Worm (Caenorhabditis elegans) whole organism, L2 larva: Measurements from ENCODE around the gene lipl-8.

Experiments used
- C34F6.9 ChIP-seq: fragments of 150-350 bp; optimal IDR thresholded peaks from 2 replicates; lab custom pipeline; 2014; ENCODE audit warnings: missing biosample characterization, missing genetic modification characterization
- Y55F3AM.14 ChIP-seq: fragments of 200-800 bp; sonication (Bioruptor generic); optimal IDR thresholded peaks from 2 replicates; lab custom pipeline; 2018; ENCODE audit warnings: mild to moderate bottlenecking, missing genetic modification characterization, missing compliant biosample characterization
- ZK546.5 ChIP-seq: sonication (generic microtip); optimal IDR thresholded peaks from 2 replicates; lab custom pipeline; 2017; ENCODE audit warnings: missing biosample characterization, missing genetic modification characterization
- aly-2 ChIP-seq: fragments of 150-350 bp; optimal IDR thresholded peaks from 2 replicates; lab custom pipeline; 2014; ENCODE audit warnings: missing biosample characterization, missing genetic modification characterization
- ama-1 ChIP-seq: fragments of 150-350 bp; optimal IDR thresholded peaks from 2 replicates; lab custom pipeline; 2018; ENCODE audit warnings: inconsistent platforms
- blmp-1 ChIP-seq: sonication (generic microtip); optimal IDR thresholded peaks from 2 replicates; lab custom pipeline; 2017; ENCODE audit warnings: missing genetic modification characterization, mild to moderate bottlenecking, missing compliant biosample characterization, antibody characterized with exemption, moderate library complexity; ENCODE audit not compliant: insufficient read depth
- ceh-82 ChIP-seq: fragments of 150-350 bp; optimal IDR thresholded peaks from 2 replicates; lab custom pipeline; 2014; ENCODE audit warnings: missing biosample characterization, missing genetic modification characterization
- dmd-4 ChIP-seq: sonication (generic microtip); optimal IDR thresholded peaks from 2 replicates; lab custom pipeline; 2017; ENCODE audit warnings: missing biosample characterization, missing genetic modification characterization
- egl-27 ChIP-seq: sonication (generic microtip); optimal IDR thresholded peaks from 3 replicates; lab custom pipeline; 2017; ENCODE audit warnings: missing biosample characterization, missing genetic modification reagents, missing genetic modification characterization
- elt-1 ChIP-seq: fragments of 150-350 bp; optimal IDR thresholded peaks from 2 replicates; lab custom pipeline; 2014; ENCODE audit warnings: missing biosample characterization, missing genetic modification characterization
- elt-3 ChIP-seq: sonication (generic microtip); optimal IDR thresholded peaks from 2 replicates; lab custom pipeline; 2017; ENCODE audit warnings: missing biosample characterization, missing genetic modification characterization
- fos-1 ChIP-seq: fragments of 150-350 bp; optimal IDR thresholded peaks from 2 replicates; lab custom pipeline; 2014; ENCODE audit warnings: missing biosample characterization, missing genetic modification characterization
- lin-11 ChIP-seq: fragments of 150-350 bp; sonication (generic microtip); optimal IDR thresholded peaks from 2 replicates; lab custom pipeline; 2014; ENCODE audit warnings: missing biosample characterization, missing genetic modification characterization, inconsistent platforms, mixed read lengths
- lin-13 ChIP-seq: fragments of 150-350 bp; optimal IDR thresholded peaks from 2 replicates; lab custom pipeline; 2014; ENCODE audit warnings: missing biosample characterization, missing genetic modification reagents, missing genetic modification characterization
- lin-39 ChIP-seq: fragments of 150-350 bp; optimal IDR thresholded peaks from 2 replicates; lab custom pipeline; 2014; ENCODE audit warnings: missing biosample characterization, missing genetic modification reagents, missing genetic modification characterization
- lsy-2 ChIP-seq, 2 experiments: fragments of 150-350 bp in 1 of 2; sonication (generic microtip) in 1 of 2; optimal IDR thresholded peaks; 2 replicates each; lab custom pipeline; 2014 to 2017; ENCODE audit warnings: missing biosample characterization in 2 of 2, missing genetic modification characterization in 2 of 2
- mab-5 ChIP-seq: fragments of 150-350 bp; optimal IDR thresholded peaks from 2 replicates; lab custom pipeline; 2014; ENCODE audit warnings: missing biosample characterization, missing genetic modification characterization
- mbf-1 ChIP-seq: sonication (generic microtip); optimal IDR thresholded peaks from 2 replicates; lab custom pipeline; 2017; ENCODE audit warnings: missing biosample characterization, missing genetic modification characterization
- mdl-1 ChIP-seq, 2 experiments: fragments of 150-350 bp in 1 of 2; sonication (generic microtip) in 1 of 2; optimal IDR thresholded peaks; 2 replicates each; lab custom pipeline; 2017; ENCODE audit warnings: missing biosample characterization in 2 of 2, missing genetic modification characterization in 2 of 2
- nhr-10 ChIP-seq: sonication (generic microtip); optimal IDR thresholded peaks from 2 replicates; lab custom pipeline; 2017; ENCODE audit warnings: missing biosample characterization, missing genetic modification characterization
- nhr-11 ChIP-seq: fragments of 150-350 bp; optimal IDR thresholded peaks from 2 replicates; lab custom pipeline; 2014; ENCODE audit warnings: missing biosample characterization, missing genetic modification characterization
- nhr-129 ChIP-seq: fragments of 150-350 bp; optimal IDR thresholded peaks from 2 replicates; lab custom pipeline; 2014; ENCODE audit warnings: missing biosample characterization, missing genetic modification characterization
- nhr-21 ChIP-seq: fragments of 150-350 bp; optimal IDR thresholded peaks from 2 replicates; lab custom pipeline; 2014; ENCODE audit warnings: missing biosample characterization, missing genetic modification characterization
- nhr-23 ChIP-seq: fragments of 150-350 bp; optimal IDR thresholded peaks from 2 replicates; lab custom pipeline; 2014; ENCODE audit warnings: missing biosample characterization, missing genetic modification reagents, missing genetic modification characterization
- nhr-237 ChIP-seq: fragments of 150-350 bp; optimal IDR thresholded peaks from 2 replicates; lab custom pipeline; 2014; ENCODE audit warnings: missing biosample characterization, missing genetic modification characterization
- nhr-25 ChIP-seq: fragments of 150-350 bp; sonication (generic microtip); optimal IDR thresholded peaks from 3 replicates; lab custom pipeline; 2014; ENCODE audit warnings: missing biosample characterization, missing genetic modification characterization
- nhr-6 ChIP-seq: fragments of 150-350 bp; optimal IDR thresholded peaks from 2 replicates; lab custom pipeline; 2014; ENCODE audit warnings: missing biosample characterization, missing genetic modification characterization
- nhr-77 ChIP-seq: fragments of 150-350 bp; optimal IDR thresholded peaks from 2 replicates; lab custom pipeline; 2014; ENCODE audit warnings: missing biosample characterization, missing genetic modification characterization
- peb-1 ChIP-seq: fragments of 150-350 bp; optimal IDR thresholded peaks from 2 replicates; lab custom pipeline; 2014; ENCODE audit warnings: missing biosample characterization, missing genetic modification characterization
- sem-4 ChIP-seq: fragments of 150-350 bp; optimal IDR thresholded peaks from 2 replicates; lab custom pipeline; 2014; ENCODE audit warnings: missing biosample characterization, missing genetic modification reagents, missing genetic modification characterization
- skn-1 ChIP-seq: sonication (generic microtip); optimal IDR thresholded peaks from 2 replicates; lab custom pipeline; 2017; ENCODE audit warnings: missing biosample characterization, missing genetic modification characterization
- sma-3 ChIP-seq: sonication (generic microtip); optimal IDR thresholded peaks from 2 replicates; lab custom pipeline; 2016; ENCODE audit warnings: missing genetic modification reagents, missing genetic modification characterization, missing compliant biosample characterization
- sma-9 ChIP-seq, 2 experiments: fragments of 150-350 bp in 1 of 2; sonication (generic microtip) in 1 of 2; optimal IDR thresholded peaks; 2 replicates each; lab custom pipeline; 2014 to 2016; ENCODE audit warnings: missing genetic modification characterization in 2 of 2, mild to moderate bottlenecking in 1 of 2, missing biosample characterization in 1 of 2, missing compliant biosample characterization in 1 of 2, missing genetic modification reagents in 1 of 2, moderate library complexity in 1 of 2
- snpc-4 ChIP-seq: fragments of 150-350 bp; optimal IDR thresholded peaks from 2 replicates; lab custom pipeline; 2014; ENCODE audit warnings: missing biosample characterization, missing genetic modification characterization
- unc-39 ChIP-seq: fragments of 150-350 bp; optimal IDR thresholded peaks from 2 replicates; lab custom pipeline; 2014; ENCODE audit warnings: missing biosample characterization, missing genetic modification characterization
- unc-55 ChIP-seq: fragments of 150-350 bp; sonication (generic microtip); optimal IDR thresholded peaks from 3 replicates; lab custom pipeline; 2014; ENCODE audit warnings: missing biosample characterization, missing genetic modification reagents, missing genetic modification characterization
- unc-62 ChIP-seq: fragments of 150-350 bp; optimal IDR thresholded peaks from 2 replicates; lab custom pipeline; 2014; ENCODE audit warnings: missing biosample characterization, missing genetic modification reagents, missing genetic modification characterization
- ztf-11 ChIP-seq: sonication (generic microtip); optimal IDR thresholded peaks from 2 replicates; lab custom pipeline; 2017; ENCODE audit warnings: missing biosample characterization, missing genetic modification characterization
- ztf-4 ChIP-seq: fragments of 150-350 bp; optimal IDR thresholded peaks from 2 replicates; lab custom pipeline; 2014; ENCODE audit warnings: missing biosample characterization, missing genetic modification characterization

Gene lipl-8

DNA sequence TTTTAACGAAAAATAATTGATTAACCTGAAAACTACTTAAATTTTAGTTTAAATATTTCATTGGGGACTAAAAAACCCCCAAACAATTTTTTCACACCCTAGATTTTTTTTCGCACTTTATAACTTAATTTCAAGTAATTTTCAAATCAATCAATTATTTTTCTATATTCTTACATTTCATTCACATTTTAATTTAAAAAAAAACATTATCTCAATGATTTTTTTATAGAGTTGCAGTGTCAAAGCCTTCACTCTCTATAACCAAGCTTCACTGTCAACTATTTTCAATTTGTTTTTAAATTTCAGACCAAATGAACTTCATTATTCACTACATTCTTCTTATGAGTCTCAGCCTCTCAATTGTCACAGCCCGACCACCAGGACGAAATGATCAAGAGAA lies 21.9 kb downstream of the lipl-8 start, which contains the start of gene Y50E8A.1:
Gene Y50E8A.1, plus strand, starts transcription at position 301 of the 400 bp plus-strand sequence.
- TF ChIP-seq sem-4: no peak
- TF ChIP-seq nhr-6 (tag; lab: Kevin White, UChicago): no peak
- TF ChIP-seq sma-3 (GFP tag; lab: Kevin White, UChicago): no peak
- TF ChIP-seq unc-62 (GFP tag; lab: Kevin White, UChicago): no peak
- TF ChIP-seq ama-1 (lab: Kevin White, UChicago): no peak
- no peak for TF ChIP-seq skn-1 (tag; lab: Kevin White, UChicago)
- TF ChIP-seq lin-13: no peak
- TF ChIP-seq mab-5: no peak
- TF ChIP-seq mdl-1 (tag; optimal IDR thresholded peaks at IDR 0.05; lab: Kevin White, UChicago): no peak
- no peak for TF ChIP-seq nhr-129

DNA sequence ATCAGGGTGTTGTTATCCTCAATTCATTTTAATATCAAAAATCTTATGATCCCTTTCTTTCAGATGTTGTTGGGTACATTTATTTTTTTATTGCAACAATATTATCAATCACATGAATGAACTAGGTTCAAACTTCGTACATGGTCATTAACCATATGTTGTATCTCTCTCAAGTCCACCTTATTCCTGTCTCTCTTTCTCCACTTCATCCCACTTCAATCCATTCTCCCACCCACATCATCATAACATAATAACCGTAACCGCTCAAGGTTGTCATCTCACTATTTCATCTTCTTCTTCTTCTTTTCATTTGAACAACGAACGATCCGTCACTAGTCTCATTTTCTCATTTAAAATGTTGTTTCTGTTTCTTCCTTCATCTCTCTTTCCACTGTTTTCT lies 23.1 kb downstream of the lipl-8 start:
- peak; percentile 77 for TF ChIP-seq sma-9 (GFP tag; optimal IDR thresholded peaks at IDR 0.05; lab: Kevin White, UChicago)
- TF ChIP-seq sma-9 (tag; optimal IDR thresholded peaks at IDR 0.05; lab: Kevin White, UChicago): no peak
- TF ChIP-seq skn-1 (tag; lab: Kevin White, UChicago): no peak
- TF ChIP-seq ztf-4: no peak
- no peak for TF ChIP-seq lin-13
- no peak for TF ChIP-seq ZK546.5 (tag; lab: Kevin White, UChicago)
- TF ChIP-seq unc-39 (tag; lab: Kevin White, UChicago): no peak
- TF ChIP-seq unc-62 (GFP tag; lab: Kevin White, UChicago): no peak
- TF ChIP-seq nhr-237: no peak
- TF ChIP-seq sma-3 (GFP tag; lab: Kevin White, UChicago): peak; percentile 19
- peak; percentile 42 for TF ChIP-seq nhr-21 (tag; lab: Kevin White, UChicago)
- TF ChIP-seq unc-55 (GFP tag; lab: Kevin White, UChicago): no peak
- TF ChIP-seq sem-4: no peak
- no peak for TF ChIP-seq elt-3

DNA sequence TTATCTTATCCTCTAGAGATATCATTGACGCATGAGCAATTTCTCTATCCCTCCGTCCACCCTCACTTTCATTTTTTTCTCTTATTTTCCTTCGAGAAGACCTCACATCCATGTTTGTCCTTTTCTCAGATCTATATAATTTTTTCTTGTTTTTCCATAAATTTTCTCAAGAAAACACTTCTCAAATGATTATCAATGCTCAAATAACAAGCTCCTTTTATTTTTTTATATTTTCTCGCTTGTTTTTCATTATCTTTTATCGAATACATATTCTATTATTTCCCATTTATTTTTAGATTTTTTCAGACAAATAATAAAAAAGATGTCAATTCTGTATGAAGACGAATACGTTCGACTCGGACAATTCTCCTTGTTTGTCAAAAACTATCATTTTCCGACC lies 25.5 kb downstream of the lipl-8 start, which contains the start of gene R08A2.7:
Gene R08A2.7, plus strand, starts transcription at position 301 of the 400 bp plus-strand sequence.
- TF ChIP-seq ztf-4 (no peak), ZK546.5 (tag; lab: Kevin White, UChicago) (no peak), fos-1 (tag; lab: Kevin White, UChicago) (no peak), sem-4 (no peak), lsy-2 (tag; optimal IDR thresholded peaks at IDR 0.05; lab: Kevin White, UChicago) (no peak), skn-1 (tag; lab: Kevin White, UChicago) (no peak), elt-1 (no peak), aly-2 (no peak), C34F6.9 (tag; lab: Kevin White, UChicago) (no peak), nhr-129 (no peak)

DNA sequence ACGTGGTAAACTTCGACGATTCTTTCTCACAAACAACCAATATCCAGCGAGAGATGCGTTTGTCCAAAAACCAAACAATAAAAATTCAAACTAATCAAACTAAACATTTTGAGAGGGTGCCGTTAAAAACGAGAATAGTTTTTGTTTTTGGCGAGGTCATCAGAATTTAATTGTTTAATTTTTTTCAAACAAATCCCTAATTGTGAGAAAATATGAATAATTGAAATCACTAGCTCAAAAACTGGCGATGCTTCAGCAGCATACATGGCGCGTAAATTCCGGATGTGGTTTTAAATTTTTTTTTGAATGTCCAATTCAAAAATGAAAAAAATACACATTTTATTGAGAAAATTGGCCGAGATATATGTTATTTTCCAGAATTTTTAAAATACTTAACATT lies 29.0 kb downstream of the lipl-8 start, which contains the start of gene R08A2.1:
Gene R08A2.1, minus strand, starts transcription at position 101 of the 400 bp plus-strand sequence.
- no peak for TF ChIP-seq egl-27 (tag; lab: Kevin White, UChicago)
- no peak for TF ChIP-seq mab-5
- no peak for TF ChIP-seq Y55F3AM.14 (GFP tag; lab: Kevin White, UChicago)
- no peak for TF ChIP-seq snpc-4
- no peak for TF ChIP-seq ztf-4
- TF ChIP-seq nhr-77 (tag; lab: Kevin White, UChicago): no peak
- TF ChIP-seq nhr-129: no peak

DNA sequence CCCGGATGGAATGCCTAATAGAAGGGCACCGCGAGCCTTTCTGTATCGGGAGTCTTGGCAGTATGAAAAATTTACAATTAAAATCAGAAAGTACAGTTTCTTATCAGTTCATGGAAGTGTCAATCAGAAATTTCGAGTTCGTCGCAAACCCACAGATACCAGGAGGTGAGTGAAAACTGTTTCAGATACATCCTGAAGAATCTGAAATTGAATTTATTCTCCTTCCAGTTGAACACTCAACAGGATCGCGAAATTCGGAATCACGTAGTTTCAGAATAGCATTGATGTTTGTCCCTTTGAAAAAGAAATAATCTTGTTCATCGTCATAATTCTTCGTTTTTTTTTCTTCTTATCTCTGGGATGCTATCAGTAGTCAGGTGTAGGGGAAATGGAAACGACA lies 32.4 kb downstream of the lipl-8 start, which contains the start of gene fbxa-147:
Gene fbxa-147, plus strand, starts transcription at position 386 of the 400 bp plus-strand sequence.
- TF ChIP-seq peb-1 (no peak), mbf-1 (no peak), lsy-2 (tag; optimal IDR thresholded peaks at IDR 0.05; lab: Kevin White, UChicago) (no peak), ztf-11 (tag; lab: Kevin White, UChicago) (no peak), unc-62 (GFP tag; lab: Kevin White, UChicago) (no peak), dmd-4 (tag; lab: Kevin White, UChicago) (no peak), unc-55 (GFP tag; lab: Kevin White, UChicago) (no peak)

DNA sequence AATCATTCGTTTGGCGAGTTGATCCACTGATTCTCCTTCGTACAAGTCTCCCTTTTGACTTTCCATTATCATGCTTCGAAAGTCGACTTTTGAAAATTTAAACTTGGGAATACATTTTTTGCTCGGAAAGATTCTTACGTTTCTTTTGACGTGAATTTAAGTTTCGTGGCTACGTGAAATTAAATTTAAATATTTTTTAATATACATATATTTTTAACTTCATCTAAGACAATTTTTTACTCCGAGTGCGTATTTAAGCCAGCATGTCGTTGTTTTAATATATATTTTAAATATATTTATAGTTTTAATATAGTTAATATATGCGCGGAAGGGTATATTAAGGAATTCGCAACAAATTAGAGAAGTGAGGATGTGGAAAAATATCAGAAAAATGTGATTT lies 32.9 kb downstream of the lipl-8 start, which contains the start of gene R08A2.2:
Gene R08A2.2, minus strand, starts transcription at position 101 of the 400 bp plus-strand sequence.
- TF ChIP-seq ama-1 (lab: Kevin White, UChicago) (no peak), nhr-11 (tag; lab: Kevin White, UChicago) (no peak), ceh-82 (tag; lab: Kevin White, UChicago) (no peak), blmp-1 (tag; lab: Kevin White, UChicago) (no peak), nhr-25 (no peak), lin-11 (tag; lab: Kevin White, UChicago) (no peak), nhr-23 (tag; lab: Kevin White, UChicago) (no peak), aly-2 (no peak), nhr-237 (no peak), unc-62 (GFP tag; lab: Kevin White, UChicago) (no peak), lin-13 (no peak), egl-27 (tag; lab: Kevin White, UChicago) (no peak), unc-55 (GFP tag; lab: Kevin White, UChicago) (no peak), lin-39 (tag; lab: Kevin White, UChicago) (no peak), nhr-10 (no peak), fos-1 (tag; lab: Kevin White, UChicago) (no peak), nhr-77 (tag; lab: Kevin White, UChicago) (no peak), skn-1 (tag; lab: Kevin White, UChicago) (no peak)
